Worm (Caenorhabditis elegans): Measurements from ENCODE around the gene Y39F10A.6.
"Not testable (repeated sequence)": the region's sequence is repeated elsewhere in the genome, so short reads cannot be mapped to it uniquely, and the experiment has no call there.

Y39F10A.6 gene

DNA sequence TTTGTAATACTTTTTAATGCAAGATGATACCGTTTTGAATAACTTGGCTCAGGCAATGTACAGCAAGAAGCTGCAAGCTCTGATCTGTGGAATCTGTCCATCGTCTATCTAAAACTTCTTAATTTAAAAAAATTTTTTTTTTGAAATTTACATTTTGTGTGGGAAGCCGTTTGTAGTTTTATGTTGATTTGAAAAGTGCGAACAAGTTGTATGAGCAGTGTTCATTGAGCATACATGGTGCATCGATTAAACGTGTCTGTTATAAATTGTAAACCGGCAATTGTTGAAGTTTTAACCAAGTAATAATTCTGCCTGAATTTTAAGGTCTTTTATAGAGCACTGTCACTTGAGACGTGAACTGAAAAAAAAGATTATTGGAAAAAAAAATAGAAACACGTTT, at the start of gene Y39F10A.6:
TSS of gene Y39F10A.6 (minus strand) at position 101 of the 400 bp plus-strand sequence.
- TF ChIP-seq tbx-2 (tag; optimal IDR thresholded peaks at IDR 0.05): no peak
- TF ChIP-seq eyg-1 (tag; optimal IDR thresholded peaks at IDR 0.05): no peak
- TF ChIP-seq F13H6.1 (tag; optimal IDR thresholded peaks at IDR 0.05): no peak

DNA sequence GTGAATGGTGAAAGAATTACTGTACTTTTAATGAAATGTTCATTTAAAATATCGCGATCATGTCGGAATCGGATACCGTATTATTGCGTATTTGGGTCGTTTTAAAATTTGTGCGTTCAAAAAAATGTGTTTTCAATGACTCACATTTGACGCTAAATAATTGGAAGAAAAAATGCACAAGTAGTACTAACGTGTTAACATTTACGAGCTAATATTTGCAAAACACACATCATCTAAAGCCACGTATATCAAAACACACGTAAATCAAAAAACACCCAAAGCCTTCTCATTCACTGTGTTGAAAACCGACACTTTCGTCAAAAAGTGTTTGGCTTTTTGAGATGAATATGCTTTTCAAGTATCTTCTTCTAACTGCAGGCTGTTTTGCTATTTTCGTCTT, 42.1 kb upstream of the Y39F10A.6 start, which contains the start of gene F28A10.1:
TSS of gene F28A10.1 (plus strand) at position 301 of the 400 bp plus-strand sequence.
- TF ChIP-seq Y22D7AL.16 (tag; optimal IDR thresholded peaks at IDR 0.05) (no peak), sdc-2 (tag; optimal IDR thresholded peaks at IDR 0.05) (no peak), dmd-4 (tag; optimal IDR thresholded peaks at IDR 0.05; ENCODE audit: borderline replicate concordance) (no peak), tbx-2 (tag; optimal IDR thresholded peaks at IDR 0.05) (no peak), rnt-1 (tag; optimal IDR thresholded peaks at IDR 0.05) (no peak), lin-11 (tag; optimal IDR thresholded peaks at IDR 0.05) (no peak), ceh-30 (tag; optimal IDR thresholded peaks at IDR 0.05) (no peak), ceh-9 (tag; optimal IDR thresholded peaks at IDR 0.05) (no peak), nhr-232 (tag; optimal IDR thresholded peaks at IDR 0.05) (no peak), gmeb-2 (tag; optimal IDR thresholded peaks at IDR 0.05) (no peak), odd-2 (tag; optimal IDR thresholded peaks at IDR 0.05) (no peak), fkh-6 (tag; optimal IDR thresholded peaks at IDR 0.05) (no peak), ceh-22 (tag; optimal IDR thresholded peaks at IDR 0.05) (no peak), C38D4.7 (GFP tag; optimal IDR thresholded peaks at IDR 0.05) (no peak), C08G9.2 (tag; optimal IDR thresholded peaks at IDR 0.05) (no peak), ceh-34 (tag; optimal IDR thresholded peaks at IDR 0.05) (no peak)

DNA sequence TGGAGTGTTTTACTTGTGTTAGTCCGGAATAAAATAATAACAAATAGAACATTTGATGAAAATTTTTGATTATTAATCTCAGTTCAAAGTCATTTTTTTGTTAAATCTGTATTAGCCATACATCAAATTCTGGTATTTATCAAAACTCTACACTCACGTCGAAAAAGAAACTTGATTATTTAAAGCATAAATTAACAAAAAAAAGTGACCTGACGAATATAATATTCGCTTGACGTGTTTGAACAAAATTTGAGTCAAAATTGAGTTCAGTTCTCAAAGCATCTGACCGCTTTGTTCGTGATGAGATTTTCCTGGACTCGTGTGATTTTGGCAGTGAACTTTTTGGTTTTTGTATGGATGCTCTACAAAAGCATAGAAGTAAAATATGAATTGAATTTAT, 40.1 kb upstream of the Y39F10A.6 start, which contains the start of gene F46F5.10:
TSS of gene F46F5.10 (plus strand) at position 301 of the 400 bp plus-strand sequence.
- no peak for TF ChIP-seq pax-1 (tag; optimal IDR thresholded peaks at IDR 0.05)
- no peak for TF ChIP-seq unc-3 (GFP tag; conservative IDR thresholded peaks at IDR 0.05)
- TF ChIP-seq unc-3 (tag; optimal IDR thresholded peaks at IDR 0.05): no peak
- TF ChIP-seq elt-2 (tag; optimal IDR thresholded peaks at IDR 0.05): no peak
- TF ChIP-seq K02D7.2 (tag; optimal IDR thresholded peaks at IDR 0.05): no peak
- TF ChIP-seq ceh-9 (tag; optimal IDR thresholded peaks at IDR 0.05): no peak
- no peak for TF ChIP-seq ttx-3 (tag; optimal IDR thresholded peaks at IDR 0.05)
- TF ChIP-seq sox-2 (GFP tag; IDR thresholded peaks at IDR 0.05): no peak
- no peak for TF ChIP-seq nhr-232 (tag; optimal IDR thresholded peaks at IDR 0.05)
- TF ChIP-seq hlh-13 (GFP tag; optimal IDR thresholded peaks at IDR 0.05): no peak
- TF ChIP-seq zip-5 (tag; optimal IDR thresholded peaks at IDR 0.05): no peak
- no peak for TF ChIP-seq pha-2 (tag; optimal IDR thresholded peaks at IDR 0.05)
- no peak for TF ChIP-seq ceh-22 (tag; optimal IDR thresholded peaks at IDR 0.05)
- TF ChIP-seq hlh-8 (tag; optimal IDR thresholded peaks at IDR 0.05): no peak

DNA sequence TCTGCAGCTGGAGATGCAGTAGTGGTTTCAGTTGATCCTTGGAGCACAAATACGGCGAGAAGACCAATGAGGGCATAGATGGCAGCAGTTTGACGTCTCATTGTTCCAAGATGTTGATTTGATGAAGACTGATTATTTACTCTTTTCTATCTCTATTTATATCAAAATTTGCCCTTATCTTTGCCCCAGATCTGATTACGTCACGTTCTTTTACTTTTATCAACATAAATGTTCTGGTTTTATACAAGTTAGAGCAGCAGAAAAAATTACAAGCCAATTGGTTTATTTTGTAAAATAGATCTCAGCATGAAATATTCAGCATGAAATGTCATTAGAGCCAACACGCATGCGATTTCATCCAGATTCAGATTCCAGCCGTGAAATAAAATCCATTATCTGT, 39.3 kb upstream of the Y39F10A.6 start, which contains the start of gene msrp-4:
TSS of gene msrp-4 (minus strand) at position 101 of the 400 bp plus-strand sequence.
- not testable (repeated sequence) for TF ChIP-seq unc-42, che-1, zip-5 (tag; optimal IDR thresholded peaks at IDR 0.05)

DNA sequence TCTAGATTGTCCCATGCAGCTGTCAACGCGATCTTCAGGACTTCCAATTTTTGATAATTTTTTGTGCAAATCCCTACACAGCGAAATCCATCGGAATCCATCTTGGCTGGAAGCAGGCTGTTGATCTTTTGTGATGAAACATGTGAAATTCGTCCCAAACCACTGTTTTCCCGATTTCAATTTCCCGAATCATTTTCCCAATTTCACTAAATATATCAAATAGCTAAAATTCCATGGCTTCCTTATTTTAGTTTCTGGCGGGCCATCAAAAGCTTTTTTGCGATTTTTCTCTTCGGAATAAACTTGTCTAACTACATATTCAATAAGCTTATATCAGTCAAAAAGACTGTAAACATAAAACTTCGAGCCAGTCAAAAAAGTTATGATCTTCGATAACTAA, 38.1 kb upstream of the Y39F10A.6 start, which contains the start of gene F46F5.8:
TSS of gene F46F5.8 (minus strand) at position 101 of the 400 bp plus-strand sequence.
- TF ChIP-seq tbx-7 (tag; optimal IDR thresholded peaks at IDR 0.05): no peak
- TF ChIP-seq che-1 (tag; optimal IDR thresholded peaks at IDR 0.05): no peak
- TF ChIP-seq ceh-19 (GFP tag; optimal IDR thresholded peaks at IDR 0.05): no peak
- TF ChIP-seq ztf-16 (tag; optimal IDR thresholded peaks at IDR 0.05): no peak
- no peak for TF ChIP-seq nhr-232 (tag; optimal IDR thresholded peaks at IDR 0.05)
- TF ChIP-seq pat-9 (tag; optimal IDR thresholded peaks at IDR 0.05): no peak
- TF ChIP-seq ceh-31 (tag; optimal IDR thresholded peaks at IDR 0.05): no peak
- no peak for TF ChIP-seq eyg-1 (tag; optimal IDR thresholded peaks at IDR 0.05)
- TF ChIP-seq F13H6.1 (tag; optimal IDR thresholded peaks at IDR 0.05): no peak
- TF ChIP-seq npax-4 (tag; optimal IDR thresholded peaks at IDR 0.05): no peak
- TF ChIP-seq lim-6 (tag; optimal IDR thresholded peaks at IDR 0.05): no peak

Data from whole organism, late embryonic.